Fruit fly (Drosophila melanogaster): ENCODE measurements around the gene mor.

- TF ChIP-seq CG9609 (GFP tag; optimal IDR thresholded peaks at IDR 0.05), result no peak
- no peak for TF ChIP-seq B-H1 (GFP tag; IDR thresholded peaks at IDR 0.05)
- TF ChIP-seq jumu (GFP tag; optimal IDR thresholded peaks at IDR 0.05), result no peak
- no peak for TF ChIP-seq CG8924 (tag; optimal IDR thresholded peaks at IDR 0.05)
- no peak for TF ChIP-seq CG15073 (GFP tag; optimal IDR thresholded peaks at IDR 0.05)
These were observed 37.3 kb upstream of the mor start for dm6 chr3R:16010009-16010505.

Measured in whole organism, embryonic.